Worm (Caenorhabditis elegans): Measurements from ENCODE around the gene B0302.4.

DNA sequence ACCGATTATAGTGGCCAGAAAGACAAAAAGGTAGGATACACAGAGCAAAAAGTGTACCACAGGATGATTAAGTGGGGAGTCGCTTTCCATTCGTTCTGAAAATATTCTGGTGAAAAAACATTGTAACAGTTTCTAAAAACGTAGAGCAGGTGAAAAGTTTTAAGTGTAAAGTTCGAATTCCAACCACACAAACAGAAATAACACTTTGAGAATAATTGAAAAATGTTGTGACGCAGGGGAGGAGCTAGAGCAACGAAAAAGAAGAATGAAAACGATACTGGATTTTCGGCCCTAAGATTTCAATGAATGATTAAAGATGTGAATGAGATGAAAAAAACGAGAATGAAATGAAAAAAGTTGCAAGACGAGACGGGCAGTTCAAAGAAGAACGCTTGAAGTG, 18.7 kb downstream of the B0302.4 start, which contains the start of gene npr-21:
- TF ChIP-seq php-3 (GFP tag; IDR thresholded peaks at IDR 0.05) (no peak), unc-62 (GFP tag; optimal IDR thresholded peaks at IDR 0.05 in 1 of 2) (no peak), unc-62 (tag; optimal IDR thresholded peaks at IDR 0.05) (no peak), nhr-237 (tag; optimal IDR thresholded peaks at IDR 0.05) (no peak), lin-38 (GFP tag; IDR thresholded peaks at IDR 0.05) (no peak), madf-5 (GFP tag; IDR thresholded peaks at IDR 0.05) (no peak), cey-2 (tag; optimal IDR thresholded peaks at IDR 0.05; ENCODE audit: borderline replicate concordance, insufficient read depth) (no peak), egl-27 (tag; optimal IDR thresholded peaks at IDR 0.05) (no peak), mdl-1 (tag; optimal IDR thresholded peaks at IDR 0.05) (no peak), mep-1 (tag; optimal IDR thresholded peaks at IDR 0.05) (no peak), jun-1 (tag; optimal IDR thresholded peaks at IDR 0.05) (no peak), ceh-82 (tag; optimal IDR thresholded peaks at IDR 0.05) (no peak), F49E8.2 (tag; optimal IDR thresholded peaks at IDR 0.05; ENCODE audit: borderline replicate concordance) (no peak), ZK546.5 (tag; optimal IDR thresholded peaks at IDR 0.05) (no peak)

All from whole organism, L4 larva.